Fruit fly (Drosophila melanogaster) S2 (cell line): ENCODE results near the gene TSG101.

Experiments
- CG8478 ChIP-seq: fragments of >200 bp; optimal IDR thresholded peaks from 2 replicates; lab custom pipeline; 2018
- CTCF ChIP-seq, 2 experiments: fragments of >200 bp; optimal IDR thresholded peaks; 2 replicates each; lab custom pipeline; 2018

DNA sequence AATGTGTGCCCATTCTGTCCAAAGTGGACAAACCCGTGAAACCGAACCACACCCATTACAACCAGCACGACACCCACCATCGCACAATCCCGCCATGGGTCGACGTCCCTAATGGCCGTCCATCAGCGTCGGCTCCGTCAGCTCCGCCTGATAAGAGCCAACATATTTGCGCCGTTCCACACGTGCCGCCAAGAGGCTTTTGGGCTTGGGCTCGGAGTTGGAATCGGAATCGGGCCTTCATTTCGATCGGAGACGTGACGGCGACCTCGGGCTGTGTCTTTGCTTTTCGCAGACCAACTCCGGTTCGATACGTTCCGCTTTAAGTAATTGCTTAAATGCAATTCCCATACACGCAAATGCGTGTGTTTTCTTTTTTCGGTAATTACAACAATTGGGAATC lies 13.2 kb downstream of the TSG101 start:
- TF ChIP-seq CTCF (optimal IDR thresholded peaks at IDR 0.05; lab: Kevin White, UChicago) = no peak
- no peak for TF ChIP-seq CG8478 (lab: Kevin White, UChicago)
